Worm (Caenorhabditis elegans) whole organism, late embryonic: Measurements from ENCODE around the gene Y39B6A.69.

Experiments
- elt-2 ChIP-seq: sonication (generic microtip); optimal IDR thresholded peaks from 2 replicates; lab custom pipeline; 2016; ENCODE audit warnings: missing genetic modification reagents, missing genetic modification characterization, missing compliant biosample characterization
- elt-4 ChIP-seq: sonication (generic microtip); optimal IDR thresholded peaks from 2 replicates; lab custom pipeline; 2016; ENCODE audit warnings: missing genetic modification characterization, missing compliant biosample characterization
- fax-1 ChIP-seq: sonication (generic microtip); optimal IDR thresholded peaks from 2 replicates; lab custom pipeline; 2016; ENCODE audit warnings: missing genotype, missing genetic modification characterization, missing compliant biosample characterization
- gmeb-2 ChIP-seq: sonication (generic microtip); optimal IDR thresholded peaks from 2 replicates; lab custom pipeline; 2016; ENCODE audit warnings: missing genetic modification characterization, inconsistent platforms, missing compliant biosample characterization
- hlh-15 ChIP-seq: sonication (generic microtip); optimal IDR thresholded peaks from 2 replicates; lab custom pipeline; 2016; ENCODE audit warnings: missing genetic modification characterization, missing compliant biosample characterization
- nhr-11 ChIP-seq: fragments of 150-350 bp; optimal IDR thresholded peaks from 2 replicates; lab custom pipeline; 2014; ENCODE audit warnings: missing biosample characterization, missing genetic modification characterization
- rnt-1 ChIP-seq: sonication (generic microtip); optimal IDR thresholded peaks from 2 replicates; lab custom pipeline; 2016; ENCODE audit warnings: missing genetic modification characterization, missing compliant biosample characterization
- ttx-3 ChIP-seq: sonication (generic microtip); optimal IDR thresholded peaks from 2 replicates; lab custom pipeline; 2016; ENCODE audit warnings: missing genetic modification reagents, missing genetic modification characterization, missing compliant biosample characterization
- unc-86 ChIP-seq: sonication (generic microtip); optimal IDR thresholded peaks from 2 replicates; lab custom pipeline; 2016; ENCODE audit warnings: missing genetic modification characterization, missing compliant biosample characterization

- TF ChIP-seq gmeb-2 (tag; lab: Kevin White, UChicago) (peak; percentile 66), hlh-15 (tag; lab: Kevin White, UChicago) (peak; percentile 17), rnt-1 (tag; lab: Kevin White, UChicago) (peak; percentile 34), elt-2 (tag; lab: Kevin White, UChicago) (peak; percentile 77), elt-4 (tag; lab: Kevin White, UChicago) (no peak), fax-1 (peak; percentile 50), nhr-11 (no peak), unc-86 (tag; lab: Kevin White, UChicago) (peak; percentile 38), ttx-3 (tag; lab: Kevin White, UChicago) (peak; percentile 69)
Observed at ce11 chrV:19125812-19126211, 26.4 kb downstream of the Y39B6A.69 start.
